Worm (Caenorhabditis elegans) whole organism, L4 larva: ENCODE measurements around the gene ttr-36.

ENCODE experiments used
- D1046.2 ChIP-seq: fragments of 200-800 bp; sonication (Bioruptor generic); IDR thresholded peaks from 2 replicates; pipeline ENCODE4 v1.3.6; 2022; ENCODE audit warnings: missing genetic modification characterization, missing compliant biosample characterization
- F49E8.2 ChIP-seq: sonication (generic microtip); optimal IDR thresholded peaks from 2 replicates; lab custom pipeline; 2016; ENCODE audit warnings: missing compliant biosample characterization, mild to moderate bottlenecking, missing genetic modification characterization, borderline replicate concordance
- R02D3.7 ChIP-seq: fragments of 150-350 bp; sonication (generic microtip); optimal IDR thresholded peaks from 3 replicates; lab custom pipeline; 2014; ENCODE audit warnings: missing biosample characterization, missing genetic modification characterization
- T20F7.1 ChIP-seq: fragments of 200-800 bp; sonication (Bioruptor generic); optimal IDR thresholded peaks from 2 replicates; lab custom pipeline; 2018; ENCODE audit warnings: mild to moderate bottlenecking, missing genetic modification characterization, missing compliant biosample characterization
- T26A8.4 ChIP-seq: fragments of 200-800 bp; sonication (Bioruptor generic); IDR thresholded peaks from 2 replicates; pipeline ENCODE4 v1.3.6; 2022; ENCODE audit warnings: missing genetic modification characterization, missing compliant biosample characterization
- Y48G9A.11 ChIP-seq: fragments of 200-800 bp; sonication (Bioruptor generic); IDR thresholded peaks from 2 replicates; pipeline ENCODE4 v1.3.6; 2022; ENCODE audit warnings: missing genetic modification reagents, missing genetic modification characterization, missing compliant biosample characterization
- ZK546.5 ChIP-seq, 2 experiments: sonication (generic microtip); optimal IDR thresholded peaks; 2 replicates each; lab custom pipeline; 2017; ENCODE audit warnings: missing biosample characterization in 2 of 2, missing genetic modification characterization in 2 of 2
- aha-1 ChIP-seq: fragments of 150-350 bp; peaks from one replicate; lab custom pipeline; 2014; ENCODE audit warnings: missing biosample characterization, missing genetic modification characterization
- attf-4 ChIP-seq: sonication (generic microtip); optimal IDR thresholded peaks from 3 replicates; lab custom pipeline; 2017; ENCODE audit warnings: missing biosample characterization, missing genetic modification characterization
- ceh-20 ChIP-seq: fragments of 200-800 bp; sonication (Bioruptor generic); IDR thresholded peaks from 2 replicates; pipeline ENCODE4 v1.3.6; 2022; ENCODE audit warnings: missing genetic modification reagents, missing genetic modification characterization, missing compliant biosample characterization
- ceh-32 ChIP-seq: sonication (generic microtip); optimal IDR thresholded peaks from 2 replicates; lab custom pipeline; 2016; ENCODE audit warnings: mild to moderate bottlenecking, missing genetic modification characterization, missing compliant biosample characterization; ENCODE audit not compliant: poor library complexity
- ceh-62 ChIP-seq: sonication (generic microtip); optimal IDR thresholded peaks from 2 replicates; lab custom pipeline; 2017; ENCODE audit warnings: missing biosample characterization, missing genetic modification characterization
- daf-16 ChIP-seq, 3 experiments: sonication (generic microtip); optimal IDR thresholded peaks; 2 replicates each; lab custom pipeline; 2016 to 2017; ENCODE audit warnings: missing genetic modification characterization in 3 of 3, missing genetic modification reagents in 3 of 3, mild to moderate bottlenecking in 2 of 3, missing compliant biosample characterization in 2 of 3, missing biosample characterization in 1 of 3, moderate library complexity in 1 of 3
- daf-8 ChIP-seq: fragments of 200-800 bp; sonication (Bioruptor generic); IDR thresholded peaks from 2 replicates; pipeline ENCODE4 v1.3.6; 2022; ENCODE audit warnings: missing genetic modification characterization, missing compliant biosample characterization
- dmd-6 ChIP-seq: fragments of 200-800 bp; sonication (Bioruptor generic); IDR thresholded peaks from 2 replicates; pipeline ENCODE4 v1.3.6; 2022; ENCODE audit warnings: missing genetic modification reagents, missing genetic modification characterization, missing compliant biosample characterization
- dpl-1 ChIP-seq: fragments of 150-350 bp; optimal IDR thresholded peaks from 2 replicates; lab custom pipeline; 2014; ENCODE audit warnings: missing biosample characterization, missing genetic modification reagents, missing genetic modification characterization
- dve-1 ChIP-seq: sonication (generic microtip); optimal IDR thresholded peaks from 2 replicates; lab custom pipeline; 2017; ENCODE audit warnings: antibody characterized with exemption, mild to moderate bottlenecking, missing genetic modification characterization, missing compliant biosample characterization; ENCODE audit not compliant: insufficient read depth
- egl-43 ChIP-seq: fragments of 200-800 bp; sonication (Bioruptor generic); IDR thresholded peaks from 2 replicates; pipeline ENCODE4 v1.3.6; 2022; ENCODE audit warnings: missing genetic modification reagents, missing genetic modification characterization, missing compliant biosample characterization
- gei-8 ChIP-seq: fragments of 200-800 bp; sonication (Bioruptor generic); optimal IDR thresholded peaks from 2 replicates; lab custom pipeline; 2018; ENCODE audit warnings: mild to moderate bottlenecking, missing genetic modification characterization, missing compliant biosample characterization
- hlh-11 ChIP-seq: fragments of 200-800 bp; sonication (Bioruptor generic); optimal IDR thresholded peaks from 2 replicates; lab custom pipeline; 2018; ENCODE audit warnings: mild to moderate bottlenecking, missing genetic modification characterization, missing compliant biosample characterization
- hlh-30 ChIP-seq: sonication (generic microtip); optimal IDR thresholded peaks from 2 replicates; lab custom pipeline; 2017; ENCODE audit warnings: antibody characterized with exemption, mild to moderate bottlenecking, missing genetic modification characterization, missing compliant biosample characterization; ENCODE audit not compliant: insufficient read depth
- hmg-1.1 ChIP-seq: fragments of 200-800 bp; sonication (Bioruptor generic); IDR thresholded peaks from 2 replicates; pipeline ENCODE4 v1.3.6; 2022; ENCODE audit warnings: missing genetic modification reagents, missing genetic modification characterization, missing compliant biosample characterization
- lin-1 ChIP-seq: fragments of 200-800 bp; sonication (Bioruptor generic); IDR thresholded peaks from 2 replicates; pipeline ENCODE4 v1.3.6; 2022; ENCODE audit warnings: missing genetic modification reagents, missing genetic modification characterization, missing compliant biosample characterization
- lin-15B ChIP-seq: fragments of 150-350 bp; sonication (generic microtip); optimal IDR thresholded peaks from 3 replicates; lab custom pipeline; 2014; ENCODE audit warnings: missing biosample characterization, missing genetic modification characterization
- lin-29 ChIP-seq: fragments of 200-800 bp; sonication (Bioruptor generic); IDR thresholded peaks from 2 replicates; pipeline ENCODE4 v1.3.6; 2022; ENCODE audit warnings: missing genetic modification reagents, missing genetic modification characterization, missing compliant biosample characterization
- madf-5 ChIP-seq, 2 experiments: fragments of 200-800 bp; sonication (Bioruptor generic); IDR thresholded peaks; 2 replicates each; pipeline ENCODE4 v1.3.6; 2022; ENCODE audit warnings: missing compliant biosample characterization in 2 of 2, missing genetic modification characterization in 2 of 2
- madf-9 ChIP-seq: fragments of 200-800 bp; sonication (Bioruptor generic); conservative IDR thresholded peaks from 2 replicates; pipeline ENCODE4 v1.3.6; 2022; ENCODE audit warnings: missing genetic modification reagents, missing genetic modification characterization, missing compliant biosample characterization
- mdl-1 ChIP-seq, 2 experiments: fragments of 150-350 bp in 1 of 2; sonication (generic microtip) in 1 of 2; optimal IDR thresholded peaks; 2 replicates each; lab custom pipeline; 2014 to 2017; ENCODE audit warnings: missing biosample characterization in 2 of 2, missing genetic modification characterization in 2 of 2
- mdt-29 ChIP-seq: fragments of 200-800 bp; sonication (Bioruptor generic); IDR thresholded peaks from 2 replicates; pipeline ENCODE4 v1.3.6; 2022; ENCODE audit warnings: missing genetic modification reagents, missing genetic modification characterization, missing compliant biosample characterization
- mep-1 ChIP-seq: fragments of 150-350 bp; sonication (generic microtip); optimal IDR thresholded peaks from 3 replicates; lab custom pipeline; 2014; ENCODE audit warnings: missing biosample characterization, missing genetic modification characterization
- mxl-3 ChIP-seq: fragments of 200-800 bp; sonication (Bioruptor generic); optimal IDR thresholded peaks from 2 replicates; lab custom pipeline; 2018; ENCODE audit warnings: mild to moderate bottlenecking, missing genetic modification characterization, missing compliant biosample characterization
- nhr-42 ChIP-seq: fragments of 200-800 bp; sonication (Bioruptor generic); IDR thresholded peaks from 2 replicates; pipeline ENCODE4 v1.3.6; 2022; ENCODE audit warnings: missing genetic modification characterization, missing compliant biosample characterization
- nhr-48 ChIP-seq: sonication (generic microtip); optimal IDR thresholded peaks from 2 replicates; lab custom pipeline; 2016; ENCODE audit warnings: mild to moderate bottlenecking, missing genetic modification characterization, missing compliant biosample characterization
- nhr-77 ChIP-seq: fragments of 150-350 bp; optimal IDR thresholded peaks from 2 replicates; lab custom pipeline; 2014; ENCODE audit warnings: missing biosample characterization, missing genetic modification characterization
- php-3 ChIP-seq: fragments of 200-800 bp; sonication (Bioruptor generic); IDR thresholded peaks from 2 replicates; pipeline ENCODE4 v1.3.6; 2022; ENCODE audit warnings: missing genetic modification reagents, missing genetic modification characterization, missing compliant biosample characterization
- pqm-1 ChIP-seq: sonication (generic microtip); optimal IDR thresholded peaks from 2 replicates; lab custom pipeline; 2017; ENCODE audit warnings: missing biosample characterization, missing genetic modification characterization
- saeg-2 ChIP-seq: fragments of 200-800 bp; sonication (Bioruptor generic); IDR thresholded peaks from 2 replicates; pipeline ENCODE4 v1.3.6; 2022; ENCODE audit warnings: missing genetic modification reagents, missing genetic modification characterization, missing compliant biosample characterization
- sdz-12 ChIP-seq: fragments of 200-800 bp; sonication (Bioruptor generic); optimal IDR thresholded peaks from 2 replicates; lab custom pipeline; 2018; ENCODE audit warnings: mild to moderate bottlenecking, missing genetic modification characterization, missing compliant biosample characterization
- spr-1 ChIP-seq: sonication (generic microtip); optimal IDR thresholded peaks from 2 replicates; lab custom pipeline; 2016; ENCODE audit warnings: mild to moderate bottlenecking, missing genetic modification characterization, missing compliant biosample characterization
- unc-62 ChIP-seq, 3 experiments: fragments of 150-350 bp in 1 of 3; sonication (generic microtip); optimal IDR thresholded peaks in 2 of 3; peaks in 1 of 3; 1 replicate in 1 of 3; 2 replicates in 2 of 3; lab custom pipeline; 2014 to 2017; ENCODE audit warnings: missing biosample characterization in 3 of 3, missing genetic modification characterization in 3 of 3, missing genetic modification reagents in 3 of 3, missing genotype in 1 of 3

The ttr-36 gene

DNA sequence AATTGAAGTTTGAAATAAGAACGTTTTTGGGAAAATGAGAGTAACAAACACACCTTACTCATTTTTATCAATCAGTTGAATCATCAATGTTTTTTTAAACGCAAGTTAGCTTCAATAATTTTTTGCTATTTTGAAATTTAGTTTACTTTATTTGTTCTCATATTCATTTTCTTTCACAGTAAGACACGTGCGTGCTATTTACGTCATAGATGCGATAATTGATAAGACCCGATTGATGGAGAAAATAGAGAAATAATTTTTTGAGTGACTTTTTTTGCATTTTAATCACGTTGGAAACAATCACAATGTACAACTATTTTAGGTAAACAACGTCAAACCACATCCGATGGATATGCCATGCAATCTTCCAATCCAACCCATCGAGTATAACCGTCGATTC lies 8.7 kb downstream of the ttr-36 start (continued):
- TF ChIP-seq hlh-11 (tag; lab: Kevin White, UChicago) (no peak), mdl-1 (tag; optimal IDR thresholded peaks at IDR 0.05; lab: Kevin White, UChicago) (peak in 1 of 2 experiments; percentile 26), unc-62 (GFP tag; optimal IDR thresholded peaks at IDR 0.05 in 1 of 2; lab: Kevin White, UChicago) (no peak), unc-62 (tag; optimal IDR thresholded peaks at IDR 0.05; lab: Kevin White, UChicago) (no peak), pqm-1 (tag; lab: Kevin White, UChicago) (no peak), hmg-1.1 (GFP tag; lab: Robert Waterston, UW) (no peak), mxl-3 (no peak), ceh-32 (tag; lab: Kevin White, UChicago) (no peak), sdz-12 (GFP tag; lab: Kevin White, UChicago) (no peak), egl-43 (GFP tag; lab: Robert Waterston, UW) (no peak), daf-16 (GFP tag; optimal IDR thresholded peaks at IDR 0.05; lab: Kevin White, UChicago) (no peak), daf-16 (tag; optimal IDR thresholded peaks at IDR 0.05; lab: Kevin White, UChicago) (peak; percentile 81), lin-29 (GFP tag; lab: Robert Waterston, UW) (no peak)

ce11 chrX:6519946-6520345 lies 9.2 kb downstream of the ttr-36 start:
- TF ChIP-seq F49E8.2 (tag; lab: Kevin White, UChicago) (no peak), attf-4 (no peak), unc-62 (GFP tag; optimal IDR thresholded peaks at IDR 0.05 in 1 of 2; lab: Kevin White, UChicago) (peak in 1 of 2 experiments; percentile 27), unc-62 (tag; optimal IDR thresholded peaks at IDR 0.05; lab: Kevin White, UChicago) (no peak), nhr-42 (no peak), dmd-6 (no peak), T20F7.1 (no peak)

- peak; percentile 13 for TF ChIP-seq pqm-1 (tag; lab: Kevin White, UChicago)
- no peak for TF ChIP-seq daf-8
- TF ChIP-seq saeg-2 (GFP tag; lab: Robert Waterston, UW) = 0 out of 2 replicates have a peak, but pooled peaks have one; percentile 33
- TF ChIP-seq lin-15B = no peak
- peak; percentile 61 for TF ChIP-seq dmd-6
- TF ChIP-seq madf-9 = no peak
- peak in 1 of 2 experiments; percentile 63 for TF ChIP-seq unc-62 (GFP tag; optimal IDR thresholded peaks at IDR 0.05 in 1 of 2; lab: Kevin White, UChicago)
- no peak for TF ChIP-seq unc-62 (tag; optimal IDR thresholded peaks at IDR 0.05; lab: Kevin White, UChicago)
- TF ChIP-seq hlh-11 (tag; lab: Kevin White, UChicago) = peak; percentile 42
- peak; percentile 25 for TF ChIP-seq hlh-30 (tag; lab: Kevin White, UChicago)
- 0 out of 2 replicates have a peak, but pooled peaks have one; percentile 25 for TF ChIP-seq lin-1 (GFP tag; lab: Robert Waterston, UW)
- TF ChIP-seq dve-1 = peak; percentile 49
- no peak for TF ChIP-seq gei-8 (GFP tag; lab: Kevin White, UChicago)
- peak; percentile 33 for TF ChIP-seq nhr-77 (tag; lab: Kevin White, UChicago)
- peak; percentile 59; the same call in 1 of the 2 replicates for TF ChIP-seq ceh-20 (GFP tag; lab: Robert Waterston, UW)
- TF ChIP-seq daf-16 (GFP tag; optimal IDR thresholded peaks at IDR 0.05; lab: Kevin White, UChicago) = no peak
- TF ChIP-seq daf-16 (tag; optimal IDR thresholded peaks at IDR 0.05; lab: Kevin White, UChicago) = peak; percentile 34
- TF ChIP-seq php-3 (GFP tag; lab: Robert Waterston, UW) = peak; percentile 78
- no peak for TF ChIP-seq hmg-1.1 (GFP tag; lab: Robert Waterston, UW)
Observed at ce11 chrX:6520644-6521043, 9.9 kb downstream of the ttr-36 start.

DNA sequence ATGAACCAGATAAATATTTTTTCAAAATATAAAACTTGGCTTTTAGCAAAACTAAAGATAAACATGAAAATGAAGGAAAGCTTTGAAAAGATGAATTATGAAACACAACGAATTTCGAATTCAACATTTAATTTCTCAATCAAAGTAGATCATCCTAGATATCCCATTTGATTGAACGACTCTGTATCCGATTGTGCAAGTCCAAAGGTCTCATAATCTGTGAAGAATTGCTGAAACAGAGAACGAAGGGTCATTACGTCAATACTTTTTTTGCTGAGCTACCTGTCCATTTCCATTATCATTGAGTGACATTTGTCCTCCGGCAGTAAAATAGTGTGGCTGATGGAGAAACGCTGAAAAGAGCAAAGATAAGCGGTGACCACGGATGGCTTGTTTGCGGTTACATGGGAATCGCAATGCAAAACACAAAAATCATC lies 11.9 kb downstream of the ttr-36 start:
- TF ChIP-seq daf-16 (GFP tag; optimal IDR thresholded peaks at IDR 0.05; lab: Kevin White, UChicago) (peak in 1 of 2 experiments; percentile 38), daf-16 (tag; optimal IDR thresholded peaks at IDR 0.05; lab: Kevin White, UChicago) (peak; percentile 86), pqm-1 (tag; lab: Kevin White, UChicago) (peak; percentile 67), ceh-62 (no peak), ceh-20 (GFP tag; lab: Robert Waterston, UW) (peak; percentile 38; the same call in 1 of the 2 replicates), dmd-6 (peak; percentile 78), unc-62 (GFP tag; optimal IDR thresholded peaks at IDR 0.05 in 1 of 2; lab: Kevin White, UChicago) (peak; percentile 6 to 57), unc-62 (tag; optimal IDR thresholded peaks at IDR 0.05; lab: Kevin White, UChicago) (no peak), php-3 (GFP tag; lab: Robert Waterston, UW) (peak; percentile 80), ZK546.5 (tag; optimal IDR thresholded peaks at IDR 0.05; lab: Kevin White, UChicago) (no peak), mdt-29 (GFP tag; lab: Robert Waterston, UW) (peak; percentile 60; the same call in 1 of the 2 replicates), gei-8 (GFP tag; lab: Kevin White, UChicago) (peak; percentile 54), nhr-77 (tag; lab: Kevin White, UChicago) (peak; percentile 21), R02D3.7 (tag; lab: Kevin White, UChicago) (no peak), dve-1 (peak; percentile 72), spr-1 (tag; lab: Kevin White, UChicago) (no peak), D1046.2 (GFP tag; lab: Robert Waterston, UW) (no peak), mep-1 (tag; lab: Kevin White, UChicago) (peak; percentile 22), madf-5 (GFP tag; IDR thresholded peaks at IDR 0.05; lab: Robert Waterston, UW) (0 out of 4 replicates have a peak, but pooled peaks of 1 of the 2 experiments have one; percentile 25), T26A8.4 (GFP tag; lab: Robert Waterston, UW) (no peak; the same call in none of the 2 replicates), aha-1 (tag; lab: Kevin White, UChicago) (peak; percentile 92), nhr-48 (tag; lab: Kevin White, UChicago) (peak; percentile 47), Y48G9A.11 (no peak), dpl-1 (GFP tag; lab: Kevin White, UChicago) (no peak), lin-1 (GFP tag; lab: Robert Waterston, UW) (0 out of 2 replicates have a peak, but pooled peaks have one; percentile 50), hlh-11 (tag; lab: Kevin White, UChicago) (peak; percentile 83)
